Worm (Caenorhabditis elegans): Measurements from ENCODE around the gene nxf-1.

The nxf-1 gene

ce11 chrV:14372774-14373173 lies 42.0 kb downstream of the nxf-1 start, which contains the start of gene unc-39:
TSS of gene unc-39 (plus strand) at chrV:14373074.
- no peak for TF ChIP-seq nhr-21 (tag; optimal IDR thresholded peaks at IDR 0.05)
- TF ChIP-seq nhr-129 (tag; optimal IDR thresholded peaks at IDR 0.05), result no peak
- no peak for TF ChIP-seq elt-3 (tag; optimal IDR thresholded peaks at IDR 0.05)
- TF ChIP-seq mbf-1 (tag; optimal IDR thresholded peaks at IDR 0.05), result no peak
- no peak for TF ChIP-seq nhr-25 (tag; optimal IDR thresholded peaks at IDR 0.05)
- no peak for TF ChIP-seq zag-1 (tag; optimal IDR thresholded peaks at IDR 0.05)
- no peak for TF ChIP-seq sma-9 (GFP tag; optimal IDR thresholded peaks at IDR 0.05)
- TF ChIP-seq sma-9 (tag; optimal IDR thresholded peaks at IDR 0.05), result no peak
- TF ChIP-seq ceh-82 (tag; optimal IDR thresholded peaks at IDR 0.05), result no peak
- no peak for TF ChIP-seq nhr-237 (tag; optimal IDR thresholded peaks at IDR 0.05)
- no peak for TF ChIP-seq peb-1 (tag; optimal IDR thresholded peaks at IDR 0.05)
- TF ChIP-seq nhr-12 (tag; optimal IDR thresholded peaks at IDR 0.05), result no peak
- no peak for TF ChIP-seq C34F6.9 (tag; optimal IDR thresholded peaks at IDR 0.05)
- TF ChIP-seq ZK546.5 (tag; optimal IDR thresholded peaks at IDR 0.05), result no peak
- TF ChIP-seq ztf-11 (tag; optimal IDR thresholded peaks at IDR 0.05), result no peak

DNA sequence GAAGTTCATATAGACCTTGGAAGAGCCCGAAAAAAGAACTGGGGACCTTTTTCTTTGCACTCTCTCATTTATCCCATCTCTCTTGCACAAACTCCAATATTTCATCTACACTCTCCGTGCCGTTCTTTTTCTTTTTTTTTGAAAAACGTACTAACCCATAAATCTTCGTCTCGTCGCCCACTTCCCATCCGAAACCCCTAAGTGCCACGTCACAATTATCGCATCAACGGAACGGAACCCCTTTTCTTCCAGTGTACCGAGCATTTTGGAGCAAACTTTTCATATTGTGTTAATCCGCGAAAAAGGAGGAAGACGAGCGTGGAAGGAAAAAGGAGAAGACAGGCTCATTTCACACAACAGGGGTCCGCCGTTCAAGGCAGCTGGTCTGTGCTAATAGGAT lies 45.4 kb downstream of the nxf-1 start:
- peak; percentile 4 for TF ChIP-seq zag-1 (tag; optimal IDR thresholded peaks at IDR 0.05)
- TF ChIP-seq crh-2 (tag; optimal IDR thresholded peaks at IDR 0.05), result peak; percentile 63
- no peak for TF ChIP-seq ztf-1 (GFP tag; conservative IDR thresholded peaks at IDR 0.05)
- peak; percentile 45 for TF ChIP-seq mab-5 (tag; optimal IDR thresholded peaks at IDR 0.05)

- TF ChIP-seq elt-3 (tag; optimal IDR thresholded peaks at IDR 0.05) (no peak), nhr-11 (tag; optimal IDR thresholded peaks at IDR 0.05) (no peak), nhr-21 (tag; optimal IDR thresholded peaks at IDR 0.05) (peak; percentile 44), lsy-2 (tag; optimal IDR thresholded peaks at IDR 0.05) (peak in 1 of 2 experiments; percentile 52), Y55F3AM.14 (GFP tag; optimal IDR thresholded peaks at IDR 0.05) (peak; percentile 44), gmeb-1 (tag; optimal IDR thresholded peaks at IDR 0.05) (no peak), egl-27 (tag; optimal IDR thresholded peaks at IDR 0.05) (peak; percentile 52), blmp-1 (tag; optimal IDR thresholded peaks at IDR 0.05; ENCODE audit: insufficient read depth) (peak; percentile 96), mdl-1 (tag; optimal IDR thresholded peaks at IDR 0.05) (peak; percentile 60 to 69), sma-9 (GFP tag; optimal IDR thresholded peaks at IDR 0.05) (peak; percentile 90), sma-9 (tag; optimal IDR thresholded peaks at IDR 0.05) (peak; percentile 7), fos-1 (tag; optimal IDR thresholded peaks at IDR 0.05) (peak; percentile 95), R02D3.7 (tag; optimal IDR thresholded peaks at IDR 0.05) (no peak), nhr-12 (tag; optimal IDR thresholded peaks at IDR 0.05) (no peak), ceh-16 (tag; optimal IDR thresholded peaks at IDR 0.05) (peak; percentile 30), ztf-4 (tag; optimal IDR thresholded peaks at IDR 0.05) (no peak), sem-4 (tag; optimal IDR thresholded peaks at IDR 0.05) (peak; percentile 84), nhr-25 (tag; optimal IDR thresholded peaks at IDR 0.05) (no peak), F13H6.1 (tag; optimal IDR thresholded peaks at IDR 0.05) (no peak), skn-1 (tag; optimal IDR thresholded peaks at IDR 0.05) (peak; percentile 37), unc-39 (tag; optimal IDR thresholded peaks at IDR 0.05) (no peak), lin-39 (tag; optimal IDR thresholded peaks at IDR 0.05) (no peak), zag-1 (tag; optimal IDR thresholded peaks at IDR 0.05) (no peak), nhr-6 (tag; optimal IDR thresholded peaks at IDR 0.05) (no peak), C34F6.9 (tag; optimal IDR thresholded peaks at IDR 0.05) (peak; percentile 20)
These were observed 46.4 kb downstream of the nxf-1 start for ce11 chrV:14368272-14369052.

- TF ChIP-seq peb-1 (tag; optimal IDR thresholded peaks at IDR 0.05) (peak; percentile 69), F13H6.1 (tag; optimal IDR thresholded peaks at IDR 0.05) (peak; percentile 86), egl-27 (tag; optimal IDR thresholded peaks at IDR 0.05) (peak; percentile 55), ztf-11 (tag; optimal IDR thresholded peaks at IDR 0.05) (no peak), ceh-82 (tag; optimal IDR thresholded peaks at IDR 0.05) (peak; percentile 34), ceh-16 (tag; optimal IDR thresholded peaks at IDR 0.05) (no peak), nhr-237 (tag; optimal IDR thresholded peaks at IDR 0.05) (no peak), R02D3.7 (tag; optimal IDR thresholded peaks at IDR 0.05) (no peak), lin-13 (GFP tag; optimal IDR thresholded peaks at IDR 0.05) (peak; percentile 57), ztf-1 (GFP tag; conservative IDR thresholded peaks at IDR 0.05) (no peak), nhr-77 (tag; optimal IDR thresholded peaks at IDR 0.05) (peak; percentile 58), nhr-6 (tag; optimal IDR thresholded peaks at IDR 0.05) (no peak), sma-9 (GFP tag; optimal IDR thresholded peaks at IDR 0.05) (peak; percentile 89), sma-9 (tag; optimal IDR thresholded peaks at IDR 0.05) (no peak), mbf-1 (tag; optimal IDR thresholded peaks at IDR 0.05) (no peak), nhr-12 (tag; optimal IDR thresholded peaks at IDR 0.05) (no peak), mdl-1 (tag; optimal IDR thresholded peaks at IDR 0.05) (peak; percentile 39 to 59), zag-1 (tag; optimal IDR thresholded peaks at IDR 0.05) (peak; percentile 82), dmd-4 (tag; optimal IDR thresholded peaks at IDR 0.05) (no peak), blmp-1 (tag; optimal IDR thresholded peaks at IDR 0.05; ENCODE audit: insufficient read depth) (peak; percentile 46), ama-1 (optimal IDR thresholded peaks at IDR 0.05) (no peak), lin-39 (tag; optimal IDR thresholded peaks at IDR 0.05) (no peak), elt-3 (tag; optimal IDR thresholded peaks at IDR 0.05) (no peak), ZK546.5 (tag; optimal IDR thresholded peaks at IDR 0.05) (no peak), unc-39 (tag; optimal IDR thresholded peaks at IDR 0.05) (no peak), lsy-2 (tag; optimal IDR thresholded peaks at IDR 0.05) (peak in 1 of 2 experiments; percentile 78), crh-2 (tag; optimal IDR thresholded peaks at IDR 0.05) (peak; percentile 44), nhr-10 (tag; optimal IDR thresholded peaks at IDR 0.05) (no peak), nhr-23 (tag; optimal IDR thresholded peaks at IDR 0.05) (no peak), Y55F3AM.14 (GFP tag; optimal IDR thresholded peaks at IDR 0.05) (peak; percentile 87), mab-5 (tag; optimal IDR thresholded peaks at IDR 0.05) (no peak), ztf-4 (tag; optimal IDR thresholded peaks at IDR 0.05) (no peak), gmeb-1 (tag; optimal IDR thresholded peaks at IDR 0.05) (no peak), sem-4 (tag; optimal IDR thresholded peaks at IDR 0.05) (peak; percentile 69)
These were observed 48.3 kb downstream of the nxf-1 start for ce11 chrV:14366487-14366962.

Measured in whole organism, L2 larva.